Worm (Caenorhabditis elegans): ENCODE results near the gene his-31.

The his-31 gene

ce11 chrIV:8287287-8287686 lies 46.5 kb downstream of the his-31 start:
- no peak for TF ChIP-seq hlh-11 (tag; optimal IDR thresholded peaks at IDR 0.05)
- TF ChIP-seq unc-62 (GFP tag; optimal IDR thresholded peaks at IDR 0.05 in 1 of 2): peak in 1 of 2 experiments; percentile 96
- no peak for TF ChIP-seq unc-62 (tag; optimal IDR thresholded peaks at IDR 0.05)

ce11 chrIV:8286352-8286751 lies 47.4 kb downstream of the his-31 start, which contains the start of gene K07H8.9:
Gene K07H8.9, minus strand, starts transcription at chrIV:8286476.
- TF ChIP-seq daf-19 (GFP tag; conservative IDR thresholded peaks at IDR 0.05) (no peak), madf-5 (GFP tag; IDR thresholded peaks at IDR 0.05) (no peak), Y105C5A.15 (GFP tag; IDR thresholded peaks at IDR 0.05) (0 out of 2 replicates have a peak, but pooled peaks have one; percentile 15), dmd-6 (GFP tag; IDR thresholded peaks at IDR 0.05) (no peak), mes-2 (tag; optimal IDR thresholded peaks at IDR 0.05; ENCODE audit: poor library complexity, severe bottlenecking) (no peak), nhr-42 (GFP tag; IDR thresholded peaks at IDR 0.05) (no peak), nhr-77 (tag; optimal IDR thresholded peaks at IDR 0.05) (no peak), lin-1 (GFP tag; IDR thresholded peaks at IDR 0.05) (no peak), egl-43 (GFP tag; IDR thresholded peaks at IDR 0.05) (no peak), egl-27 (tag; optimal IDR thresholded peaks at IDR 0.05) (no peak), mxl-3 (GFP tag; optimal IDR thresholded peaks at IDR 0.05) (no peak), F49E8.2 (tag; optimal IDR thresholded peaks at IDR 0.05; ENCODE audit: borderline replicate concordance) (peak; percentile 42), sdz-12 (GFP tag; optimal IDR thresholded peaks at IDR 0.05) (no peak)

All from whole organism, L4 larva.